Fruit fly (Drosophila melanogaster) whole organism, embryonic: ENCODE measurements around the gene CG12446.

Experiments used
- ATbp ChIP-seq: fragments of 200-800 bp; sonication (Bioruptor generic); optimal IDR thresholded peaks from 2 replicates; lab custom pipeline; 2017; ENCODE audit warnings: missing biosample characterization, mild to moderate bottlenecking, missing genetic modification characterization, missing genetic modification reagents
- Ada2b ChIP-seq: fragments of 200-800 bp; sonication (Bioruptor generic); IDR thresholded peaks from 2 replicates; pipeline ENCODE4 v1.3.6; 2022; ENCODE audit warnings: missing biosample characterization, missing genetic modification characterization
- Bdp1 ChIP-seq: fragments of 200-800 bp; sonication (Bioruptor generic); optimal IDR thresholded peaks from 3 replicates; lab custom pipeline; 2016; ENCODE audit warnings: missing biosample characterization, missing genetic modification characterization
- BtbVII ChIP-seq: fragments of 200-800 bp; sonication (Bioruptor generic); optimal IDR thresholded peaks from 3 replicates; lab custom pipeline; 2017; ENCODE audit warnings: missing biosample characterization, mild to moderate bottlenecking, missing genetic modification characterization
- CG10209 ChIP-seq: fragments of 200-800 bp; sonication (Bioruptor generic); optimal IDR thresholded peaks from 3 replicates; lab custom pipeline; 2017; ENCODE audit warnings: missing biosample characterization, mild to moderate bottlenecking, missing genetic modification characterization, missing genetic modification reagents
- CG1024 ChIP-seq: fragments of 200-800 bp; sonication (Bioruptor generic); IDR thresholded peaks from 2 replicates; pipeline ENCODE4 v1.3.6; 2022; ENCODE audit warnings: missing biosample characterization, missing genetic modification characterization
- CG10979 ChIP-seq: fragments of 200-800 bp; sonication (Bioruptor generic); optimal IDR thresholded peaks from 2 replicates; lab custom pipeline; 2018; ENCODE audit warnings: missing biosample characterization, mild to moderate bottlenecking, missing genetic modification characterization, moderate library complexity
- CG11398 ChIP-seq: fragments of 200-800 bp; sonication (Bioruptor generic); optimal IDR thresholded peaks from 2 replicates; lab custom pipeline; 2016; ENCODE audit warnings: missing biosample characterization, missing genetic modification characterization
- CG11504 ChIP-seq: fragments of 200-800 bp; sonication (Bioruptor generic); optimal IDR thresholded peaks from 3 replicates; lab custom pipeline; 2019; ENCODE audit warnings: missing biosample characterization, mild to moderate bottlenecking, missing genetic modification characterization, moderate library complexity
- CG12071 ChIP-seq: fragments of 200-800 bp; sonication (Bioruptor generic); optimal IDR thresholded peaks from 3 replicates; lab custom pipeline; 2018; ENCODE audit warnings: missing biosample characterization, mild to moderate bottlenecking, missing genetic modification characterization
- CG12104 ChIP-seq: fragments of 200-800 bp; sonication (Bioruptor generic); optimal IDR thresholded peaks from 3 replicates; lab custom pipeline; 2016; ENCODE audit warnings: missing biosample characterization, missing genetic modification characterization
- CG12219 ChIP-seq: fragments of 200-800 bp; sonication (Bioruptor generic); optimal IDR thresholded peaks from 3 replicates; lab custom pipeline; 2018; ENCODE audit warnings: missing biosample characterization, mild to moderate bottlenecking, missing genetic modification characterization
- CG14014 ChIP-seq: fragments of 200-800 bp; sonication (Bioruptor generic); IDR thresholded peaks from 2 replicates; pipeline ENCODE4 v1.3.6; 2022; ENCODE audit warnings: missing biosample characterization, missing genetic modification characterization
- CG15011 ChIP-seq: fragments of 200-800 bp; sonication (Bioruptor generic); optimal IDR thresholded peaks from 3 replicates; lab custom pipeline; 2018; ENCODE audit warnings: missing biosample characterization, mild to moderate bottlenecking, missing genetic modification characterization
- CG15601 ChIP-seq: fragments of 200-800 bp; sonication (Bioruptor generic); optimal IDR thresholded peaks from 3 replicates; lab custom pipeline; 2019; ENCODE audit warnings: missing biosample characterization, mild to moderate bottlenecking, missing genetic modification characterization, moderate library complexity
- CG1602 ChIP-seq: fragments of 200-800 bp; sonication (Bioruptor generic); optimal IDR thresholded peaks from 3 replicates; lab custom pipeline; 2016; ENCODE audit warnings: missing biosample characterization, missing genetic modification characterization
- CG1603 ChIP-seq: fragments of 200-800 bp; sonication (Bioruptor generic); optimal IDR thresholded peaks from 2 replicates; lab custom pipeline; 2019; ENCODE audit warnings: missing biosample characterization, mild to moderate bottlenecking, missing genetic modification characterization, moderate library complexity
- CG32772 ChIP-seq: fragments of 200-800 bp; sonication (Bioruptor generic); IDR thresholded peaks from 2 replicates; pipeline ENCODE4 v1.3.6; 2022; ENCODE audit warnings: missing biosample characterization, missing genetic modification characterization
- CG33213 ChIP-seq: fragments of 200-800 bp; sonication (Bioruptor generic); optimal IDR thresholded peaks from 3 replicates; lab custom pipeline; 2016; ENCODE audit warnings: missing biosample characterization, missing genetic modification characterization
- CG4328 ChIP-seq: fragments of 200-800 bp; sonication (Bioruptor generic); optimal IDR thresholded peaks from 3 replicates; lab custom pipeline; 2017; ENCODE audit warnings: missing biosample characterization, missing genetic modification reagents, missing genetic modification characterization
- CG6254 ChIP-seq: fragments of 200-800 bp; sonication (Bioruptor generic); optimal IDR thresholded peaks from 3 replicates; lab custom pipeline; 2017; ENCODE audit warnings: mild to moderate bottlenecking, missing biosample characterization, missing genetic modification reagents, missing genetic modification characterization
- CG6689 ChIP-seq: fragments of 200-800 bp; sonication (Bioruptor generic); IDR thresholded peaks from 2 replicates; pipeline ENCODE4 v1.3.6; 2022; ENCODE audit warnings: missing biosample characterization, missing genetic modification characterization
- CG8944 ChIP-seq: fragments of 200-800 bp; sonication (Bioruptor generic); optimal IDR thresholded peaks from 3 replicates; lab custom pipeline; 2016; ENCODE audit warnings: missing biosample characterization, missing genetic modification characterization
- CG9727 ChIP-seq: fragments of 200-800 bp; sonication (Bioruptor generic); optimal IDR thresholded peaks from 3 replicates; lab custom pipeline; 2017; ENCODE audit warnings: missing biosample characterization, mild to moderate bottlenecking, missing genetic modification characterization
- CoRest ChIP-seq: fragments of 200-800 bp; sonication (Bioruptor generic); optimal IDR thresholded peaks from 3 replicates; lab custom pipeline; 2018; ENCODE audit warnings: missing biosample characterization, mild to moderate bottlenecking, missing genetic modification characterization, moderate library complexity
- Hmr ChIP-seq: fragments of 200-800 bp; sonication (Bioruptor generic); optimal IDR thresholded peaks from 3 replicates; lab custom pipeline; 2017; ENCODE audit warnings: mild to moderate bottlenecking, missing biosample characterization, missing genetic modification reagents, missing genetic modification characterization
- Lhr ChIP-seq: fragments of 200-800 bp; sonication (Bioruptor generic); optimal IDR thresholded peaks from 3 replicates; lab custom pipeline; 2017; ENCODE audit warnings: mild to moderate bottlenecking, missing biosample characterization, missing genetic modification reagents, missing genetic modification characterization
- NC2α ChIP-seq: fragments of 200-800 bp; sonication (Bioruptor generic); optimal IDR thresholded peaks from 2 replicates; lab custom pipeline; 2016; ENCODE audit warnings: missing biosample characterization, missing genetic modification characterization
- Pdp1 ChIP-seq, 2 experiments: fragments of 200-800 bp; sonication (Bioruptor generic); optimal IDR thresholded peaks; 3 replicates each; lab custom pipeline; 2016; ENCODE audit warnings: missing biosample characterization in 2 of 2, missing genetic modification characterization in 2 of 2, mild to moderate bottlenecking in 1 of 2, moderate library complexity in 1 of 2
- Ptx1 ChIP-seq: fragments of 200-800 bp; sonication (Bioruptor generic); IDR thresholded peaks from 2 replicates; pipeline ENCODE4 v1.3.6; 2022; ENCODE audit warnings: missing biosample characterization, missing genetic modification characterization
- Side ChIP-seq: fragments of 200-800 bp; sonication (Bioruptor generic); optimal IDR thresholded peaks from 2 replicates; lab custom pipeline; 2016; ENCODE audit warnings: missing biosample characterization, missing genetic modification characterization
- Sox102F ChIP-seq: fragments of 200-800 bp; sonication (Bioruptor generic); optimal IDR thresholded peaks from 2 replicates; lab custom pipeline; 2018; ENCODE audit warnings: missing biosample characterization, mild to moderate bottlenecking, missing genetic modification characterization, moderate library complexity
- Xrp1 ChIP-seq: fragments of 200-800 bp; sonication (Bioruptor generic); IDR thresholded peaks from 2 replicates; pipeline ENCODE4 v1.3.6; 2022; ENCODE audit warnings: missing biosample characterization, missing genetic modification characterization
- abd-A ChIP-seq: fragments of 200-800 bp; sonication (Bioruptor generic); optimal IDR thresholded peaks from 3 replicates; lab custom pipeline; 2019; ENCODE audit warnings: missing biosample characterization, mild to moderate bottlenecking, missing genetic modification characterization, moderate library complexity
- al ChIP-seq: fragments of 200-800 bp; sonication (Bioruptor generic); IDR thresholded peaks from 2 replicates; pipeline ENCODE4 v1.3.6; 2022; ENCODE audit warnings: missing biosample characterization, missing genetic modification characterization
- chif ChIP-seq, 2 experiments: fragments of 200-800 bp; sonication (Bioruptor generic); optimal IDR thresholded peaks; 3 replicates each; lab custom pipeline; 2016; ENCODE audit warnings: missing biosample characterization in 2 of 2, missing genetic modification characterization in 2 of 2
- dpn ChIP-seq, 2 experiments: fragments of 200-800 bp; sonication (Bioruptor generic); optimal IDR thresholded peaks; 3 replicates each; lab custom pipeline; 2016; ENCODE audit warnings: missing biosample characterization in 2 of 2, missing genetic modification characterization in 2 of 2
- en ChIP-seq: fragments of 200-800 bp; sonication (Bioruptor generic); optimal IDR thresholded peaks from 2 replicates; lab custom pipeline; 2016; ENCODE audit warnings: missing biosample characterization, missing genetic modification characterization
- ewg ChIP-seq: fragments of 200-800 bp; sonication (Bioruptor generic); optimal IDR thresholded peaks from 3 replicates; lab custom pipeline; 2017; ENCODE audit warnings: mild to moderate bottlenecking, missing biosample characterization, missing genetic modification reagents, missing genetic modification characterization
- exex ChIP-seq: fragments of 200-800 bp; sonication (Bioruptor generic); optimal IDR thresholded peaks from 4 replicates; lab custom pipeline; 2018; ENCODE audit warnings: missing biosample characterization, mild to moderate bottlenecking, missing genetic modification characterization, moderate library complexity
- gem ChIP-seq: fragments of 200-800 bp; sonication (Bioruptor generic); optimal IDR thresholded peaks from 2 replicates; lab custom pipeline; 2019; ENCODE audit warnings: missing biosample characterization, mild to moderate bottlenecking, missing genetic modification characterization, moderate library complexity
- kni ChIP-seq: fragments of 200-800 bp; sonication (Bioruptor generic); optimal IDR thresholded peaks from 3 replicates; lab custom pipeline; 2017; ENCODE audit warnings: mild to moderate bottlenecking, missing biosample characterization, missing genetic modification reagents, missing genetic modification characterization
- mirr ChIP-seq: fragments of 200-800 bp; sonication (Bioruptor generic); optimal IDR thresholded peaks from 3 replicates; lab custom pipeline; 2018; ENCODE audit warnings: missing biosample characterization, mild to moderate bottlenecking, missing genetic modification characterization
- ranshi ChIP-seq: fragments of 200-800 bp; sonication (Bioruptor generic); IDR thresholded peaks from 2 replicates; pipeline ENCODE4 v1.3.6; 2022; ENCODE audit warnings: missing biosample characterization, missing genetic modification characterization
- repo ChIP-seq: fragments of 200-800 bp; sonication (Bioruptor generic); optimal IDR thresholded peaks from 2 replicates; lab custom pipeline; 2016; ENCODE audit warnings: missing biosample characterization, missing genetic modification characterization
- sd ChIP-seq: fragments of 200-800 bp; sonication (Bioruptor generic); optimal IDR thresholded peaks from 3 replicates; lab custom pipeline; 2018; ENCODE audit warnings: missing biosample characterization, mild to moderate bottlenecking, missing genetic modification characterization, moderate library complexity
- sob ChIP-seq: fragments of 200-800 bp; sonication (Bioruptor generic); IDR thresholded peaks from 2 replicates; pipeline ENCODE4 v1.3.6; 2022; ENCODE audit warnings: missing biosample characterization, missing genetic modification characterization
- wek ChIP-seq: fragments of 200-800 bp; sonication (Bioruptor generic); optimal IDR thresholded peaks from 3 replicates; lab custom pipeline; 2018; ENCODE audit warnings: missing biosample characterization, mild to moderate bottlenecking, missing genetic modification characterization, moderate library complexity
- zen ChIP-seq: fragments of 200-800 bp; sonication (Bioruptor generic); optimal IDR thresholded peaks from 3 replicates; lab custom pipeline; 2018; ENCODE audit warnings: missing biosample characterization, mild to moderate bottlenecking, missing genetic modification characterization, moderate library complexity

Gene CG12446

dm6 chrX:22837338-22837737 is 25.6 kb upstream of the CG12446 start:
- TF ChIP-seq CG1602 (GFP tag; lab: Kevin White, UChicago) = peak; percentile 28
- peak; percentile 24 for TF ChIP-seq CG15011
- TF ChIP-seq Ptx1 = 0 out of 2 replicates have a peak, but pooled peaks have one; percentile 12
- peak; percentile 5 for TF ChIP-seq Bdp1 (GFP tag; lab: Kevin White, UChicago)
- peak; percentile 67 for TF ChIP-seq CG10209
- peak; percentile 47; the same call in 1 of the 2 replicates for TF ChIP-seq CG6689 (GFP tag; lab: Robert Waterston, UW)
- TF ChIP-seq CoRest = peak; percentile 2
- no peak for TF ChIP-seq exex (tag; lab: Kevin White, UChicago)
- TF ChIP-seq CG11504 (tag; lab: Kevin White, UChicago) = peak; percentile 34
- peak; percentile 33 for TF ChIP-seq CG33213
- peak; percentile 35; the same call in 1 of the 2 replicates for TF ChIP-seq ranshi (GFP tag; lab: Robert Waterston, UW)
- TF ChIP-seq sd = no peak
- TF ChIP-seq CG14014 (GFP tag; lab: Robert Waterston, UW) = peak; percentile 44; the same call in 1 of the 2 replicates
- TF ChIP-seq chif (GFP tag; optimal IDR thresholded peaks at IDR 0.05; lab: Kevin White, UChicago) = peak in 1 of 2 experiments; percentile 34
- peak; percentile 78 for TF ChIP-seq zen (tag; lab: Kevin White, UChicago)
- peak; percentile 53 for TF ChIP-seq CG12071
- peak; percentile 50 for TF ChIP-seq wek (GFP tag; lab: Kevin White, UChicago)
- 0 out of 2 replicates have a peak, but pooled peaks have one; percentile 12 for TF ChIP-seq Ada2b (GFP tag; lab: Robert Waterston, UW)
- TF ChIP-seq CG32772 (GFP tag; lab: Robert Waterston, UW) = 0 out of 2 replicates have a peak, but pooled peaks have one; percentile 21
- no peak for TF ChIP-seq en (GFP tag; lab: Kevin White, UChicago)
- TF ChIP-seq abd-A (tag; lab: Kevin White, UChicago) = no peak
- TF ChIP-seq al (GFP tag; lab: Robert Waterston, UW) = no peak
- TF ChIP-seq CG6254 (GFP tag; lab: Kevin White, UChicago) = peak; percentile 35
- TF ChIP-seq BtbVII (GFP tag; lab: Kevin White, UChicago) = peak; percentile 3
- TF ChIP-seq CG11398 = peak; percentile 26
- peak; percentile 90 for TF ChIP-seq ATbp (GFP tag; lab: Kevin White, UChicago)
- TF ChIP-seq Hmr (GFP tag; lab: Kevin White, UChicago) = peak; percentile 24
- peak; percentile 48 for TF ChIP-seq gem (tag; lab: Kevin White, UChicago)
- peak; percentile 10 for TF ChIP-seq CG10979 (tag; lab: Kevin White, UChicago)
- peak; percentile 48 for TF ChIP-seq kni
- TF ChIP-seq CG15601 (tag; lab: Kevin White, UChicago) = peak; percentile 66
- TF ChIP-seq CG12219 (GFP tag; lab: Kevin White, UChicago) = peak; percentile 18
- TF ChIP-seq CG9727 (GFP tag; lab: Kevin White, UChicago) = peak; percentile 49
- peak; percentile 12 for TF ChIP-seq CG12104 (GFP tag; lab: Kevin White, UChicago)
- TF ChIP-seq sob (GFP tag; lab: Robert Waterston, UW) = peak; percentile 41; the same call in 1 of the 2 replicates
- TF ChIP-seq Lhr (GFP tag; lab: Kevin White, UChicago) = peak; percentile 9
- TF ChIP-seq Side (GFP tag; lab: Kevin White, UChicago) = peak; percentile 16
- peak; percentile 12 for TF ChIP-seq CG8944 (GFP tag; lab: Kevin White, UChicago)
- no peak for TF ChIP-seq mirr (GFP tag; lab: Kevin White, UChicago)
- TF ChIP-seq ewg = peak; percentile 24
- TF ChIP-seq Sox102F (GFP tag; lab: Kevin White, UChicago) = peak; percentile 45
- peak; percentile 46; the same call in 1 of the 2 replicates for TF ChIP-seq CG1024
- peak; percentile 62 for TF ChIP-seq Xrp1 (GFP tag; lab: Robert Waterston, UW)
- TF ChIP-seq NC2α (GFP tag; lab: Kevin White, UChicago) = peak; percentile 27
- peak in 1 of 2 experiments; percentile 43 for TF ChIP-seq dpn (GFP tag; optimal IDR thresholded peaks at IDR 0.05; lab: Kevin White, UChicago)
- TF ChIP-seq CG1603 = peak; percentile 34
- peak; percentile 36 for TF ChIP-seq CG4328 (GFP tag; lab: Kevin White, UChicago)
- TF ChIP-seq repo (GFP tag; lab: Kevin White, UChicago) = peak; percentile 14
- TF ChIP-seq Pdp1 (GFP tag; optimal IDR thresholded peaks at IDR 0.05; lab: Kevin White, UChicago) = peak in 1 of 2 experiments; percentile 12
